Fruit fly (Drosophila melanogaster): ENCODE measurements around the gene CG14937.

CG14937 gene

DNA sequence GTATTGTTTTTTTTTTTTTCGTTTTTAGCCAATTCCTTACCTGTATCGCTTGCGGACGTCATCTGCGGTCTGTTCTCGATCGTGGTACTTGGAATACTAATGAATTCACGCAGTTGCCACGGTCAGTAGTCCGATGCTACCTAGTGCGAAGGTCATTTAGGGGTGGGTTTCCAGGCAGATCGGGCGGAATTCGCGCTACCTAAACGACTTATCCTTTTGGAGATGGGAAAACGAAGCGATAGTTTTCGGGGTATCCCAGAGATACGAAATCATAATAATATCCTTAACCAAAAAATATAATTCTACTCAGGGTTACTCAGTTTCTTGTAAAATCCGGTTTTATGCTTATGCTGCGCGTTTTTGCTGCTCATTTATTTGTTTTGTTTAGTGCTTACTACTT, at the start of gene CG14937:
Gene CG14937, minus strand, starts transcription at position 101 of the 400 bp plus-strand sequence.
- TF ChIP-seq CG8478 (optimal IDR thresholded peaks at IDR 0.05) (no peak), CTCF (optimal IDR thresholded peaks at IDR 0.05) (no peak)

DNA sequence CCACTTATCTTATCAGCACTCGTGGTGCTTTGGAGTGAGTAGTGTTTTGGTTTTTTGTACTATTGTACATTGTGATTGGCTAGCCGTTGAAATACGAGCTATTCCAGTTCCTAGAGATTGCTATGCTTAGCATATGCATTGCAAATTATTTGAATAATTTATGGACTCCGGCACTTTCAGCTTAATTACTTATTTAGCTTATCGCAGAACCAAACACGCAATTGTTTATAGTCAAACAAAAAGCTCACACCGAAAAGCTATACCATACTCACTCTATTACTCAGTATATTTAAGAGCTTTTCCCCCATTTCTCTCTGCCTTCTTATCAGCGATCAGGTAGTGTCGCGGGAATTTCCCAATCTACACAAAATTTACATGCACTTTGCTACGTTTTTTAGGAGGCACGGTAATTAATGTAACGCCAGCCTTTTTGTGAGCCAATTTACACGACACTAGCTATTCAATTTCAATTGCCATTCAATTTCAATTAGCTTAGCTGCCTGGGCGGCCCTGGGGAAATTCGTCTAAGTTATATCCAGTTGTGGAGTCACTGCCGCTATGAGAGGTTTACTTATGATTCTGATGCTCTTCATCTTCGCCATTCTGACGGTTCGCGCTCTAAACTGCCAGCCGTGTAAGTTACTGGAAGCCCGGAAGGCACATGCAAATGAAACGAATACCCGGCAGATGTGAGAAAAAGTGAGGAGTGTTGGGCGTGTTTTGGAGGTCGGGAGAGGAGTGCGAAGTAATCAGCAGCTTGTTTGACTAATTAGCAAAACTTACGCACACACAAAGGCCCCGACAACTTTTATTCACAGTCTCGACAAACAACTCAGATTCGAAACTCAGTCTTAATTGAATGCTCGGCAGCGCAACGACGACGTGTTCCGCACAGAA, 48.7 kb upstream of the CG14937 start, which contains the start of the genes CG44008, CG14933, CG46426 and CG42486:
Gene CG44008, minus strand, starts transcription at position 155 of the 897 bp plus-strand sequence.
Gene CG14933, plus strand, starts transcription at position 538 of the 897 bp plus-strand sequence.
Gene CG46426, plus strand, starts transcription at position 538 of the 897 bp plus-strand sequence.
Gene CG42486, plus strand, starts transcription at position 847 of the 897 bp plus-strand sequence.
- TF ChIP-seq CG8478 (optimal IDR thresholded peaks at IDR 0.05) = no peak
- no peak for TF ChIP-seq CTCF (optimal IDR thresholded peaks at IDR 0.05)

DNA sequence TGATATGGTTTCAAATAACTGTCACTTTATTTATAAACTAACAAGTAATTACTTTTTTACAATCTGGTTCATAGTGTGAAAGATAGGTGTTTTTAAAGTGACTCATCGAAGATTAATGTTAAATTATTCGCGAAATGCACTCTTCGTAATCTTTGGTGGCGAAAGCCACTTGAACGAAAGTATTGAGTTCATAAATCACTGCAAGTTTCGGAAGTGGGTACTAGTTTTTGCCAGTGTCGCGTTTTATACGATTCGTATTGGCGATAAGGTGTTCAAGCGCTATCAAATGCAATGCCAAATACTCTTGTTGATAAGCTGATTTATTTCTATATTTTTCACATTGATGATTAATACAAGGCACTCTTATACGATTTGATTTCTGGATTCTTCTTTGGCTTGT, 47.7 kb upstream of the CG14937 start:
- TF ChIP-seq CTCF (optimal IDR thresholded peaks at IDR 0.05) (no peak), CG8478 (optimal IDR thresholded peaks at IDR 0.05) (no peak)

DNA sequence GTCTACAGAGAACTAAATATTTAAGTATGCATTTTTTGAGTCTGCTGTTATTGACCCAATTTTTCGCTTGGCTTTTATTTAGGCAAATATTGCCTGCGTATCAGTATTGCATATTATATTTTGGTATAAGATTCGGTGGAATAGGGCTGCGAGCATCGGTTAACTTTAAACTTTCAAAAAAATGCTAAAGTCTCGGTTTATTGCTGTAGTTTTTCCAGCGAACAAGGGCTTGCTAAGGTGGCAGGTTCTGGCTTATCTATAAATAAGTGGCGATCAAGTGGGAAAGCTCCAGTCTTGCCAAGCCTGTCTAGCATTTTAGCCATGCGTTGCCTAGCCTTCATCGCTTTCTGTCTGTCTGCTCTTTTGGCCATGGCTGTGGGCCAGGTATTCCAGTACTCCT, 46.5 kb upstream of the CG14937 start, which contains the start of gene CG31704:
Gene CG31704, plus strand, starts transcription at position 301 of the 400 bp plus-strand sequence.
- TF ChIP-seq CG8478 (optimal IDR thresholded peaks at IDR 0.05) = no peak
- no peak for TF ChIP-seq CTCF (optimal IDR thresholded peaks at IDR 0.05)

DNA sequence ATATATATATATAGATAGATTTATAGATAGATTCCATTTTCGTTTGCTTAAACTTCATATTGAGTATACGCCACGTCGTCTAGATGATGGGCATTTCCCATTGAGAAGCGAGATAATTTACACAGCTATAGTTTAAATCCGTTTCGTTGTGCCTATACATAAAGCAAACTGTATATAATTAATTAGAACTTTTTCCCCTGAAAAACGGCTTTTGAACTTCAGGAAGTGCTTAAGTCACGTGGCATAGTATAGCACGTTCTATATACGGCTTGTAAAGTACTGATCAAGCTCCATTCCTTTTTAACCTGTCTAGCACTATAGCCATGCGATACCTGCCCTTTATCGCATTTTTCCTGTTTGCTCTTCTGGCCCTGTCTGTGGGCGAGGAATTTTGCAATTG, 45.7 kb upstream of the CG14937 start, which contains the start of gene Sfp33A3:
Gene Sfp33A3, plus strand, starts transcription at position 301 of the 400 bp plus-strand sequence.
- no peak for TF ChIP-seq CTCF (optimal IDR thresholded peaks at IDR 0.05)
- TF ChIP-seq CG8478 (optimal IDR thresholded peaks at IDR 0.05) = no peak

DNA sequence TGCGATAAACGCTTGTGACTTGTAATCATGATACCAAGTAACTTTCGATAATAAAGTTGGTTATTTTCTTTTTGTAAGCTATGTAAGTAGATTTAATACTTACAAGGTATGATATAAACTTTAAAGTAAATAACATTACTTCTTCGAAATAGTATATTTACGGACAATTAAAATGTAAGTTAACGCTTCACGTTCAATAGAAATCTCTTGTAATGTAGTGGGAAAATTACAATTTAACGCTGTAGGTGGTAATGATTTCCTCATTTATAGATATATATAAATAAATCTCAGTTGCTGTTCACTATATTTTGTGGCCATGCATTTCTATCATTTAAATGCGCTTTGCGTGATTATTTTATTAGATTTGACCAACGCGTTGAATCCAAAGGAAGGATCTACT, 43.5 kb upstream of the CG14937 start, which contains the start of gene Sfp33A2:
Gene Sfp33A2, plus strand, starts transcription at position 301 of the 400 bp plus-strand sequence.
- TF ChIP-seq CG8478 (optimal IDR thresholded peaks at IDR 0.05) = no peak
- no peak for TF ChIP-seq CTCF (optimal IDR thresholded peaks at IDR 0.05)

DNA sequence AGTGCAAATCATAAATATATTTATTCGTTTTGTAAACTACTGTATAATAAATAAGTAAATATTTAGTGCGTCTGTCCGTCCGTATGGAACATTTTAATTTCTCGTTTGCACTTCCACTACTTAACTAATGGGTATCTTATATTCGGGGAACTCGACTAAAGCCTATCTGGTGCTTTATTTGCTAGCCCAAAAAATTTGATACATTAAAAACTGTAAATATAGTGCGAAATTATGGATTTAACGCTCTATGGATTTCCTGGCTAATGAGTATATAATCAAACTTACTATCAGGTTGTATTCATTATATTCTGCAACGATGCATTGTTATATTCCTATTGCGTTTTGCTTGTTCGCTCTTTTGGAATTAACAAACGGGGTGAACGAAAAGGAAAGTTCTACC, 43.1 kb upstream of the CG14937 start, which contains the start of gene Sfp33A4:
Gene Sfp33A4, plus strand, starts transcription at position 301 of the 400 bp plus-strand sequence.
- TF ChIP-seq CG8478 (optimal IDR thresholded peaks at IDR 0.05) = no peak
- no peak for TF ChIP-seq CTCF (optimal IDR thresholded peaks at IDR 0.05)

DNA sequence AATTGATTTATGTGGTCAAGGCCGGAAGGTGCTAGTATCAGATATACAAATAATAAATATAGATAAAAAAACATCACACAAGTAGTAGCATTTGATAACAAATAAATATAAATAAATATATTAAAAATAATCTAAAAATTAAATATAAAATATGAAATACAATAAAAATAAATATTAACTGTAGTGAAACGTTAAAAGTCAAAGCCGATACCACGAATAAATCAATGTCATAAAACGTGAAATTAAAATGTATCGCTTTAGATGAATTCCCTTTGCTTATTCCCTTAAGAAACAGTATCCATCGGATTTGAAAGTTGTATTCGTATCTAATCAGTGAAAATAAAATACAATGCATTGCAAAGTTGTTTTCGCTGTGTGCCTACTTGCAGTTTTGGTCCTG, 40.4 kb upstream of the CG14937 start, which contains the start of gene CG45012:
Gene CG45012, plus strand, starts transcription at position 301 of the 400 bp plus-strand sequence.
- TF ChIP-seq CG8478 (optimal IDR thresholded peaks at IDR 0.05) (no peak), CTCF (optimal IDR thresholded peaks at IDR 0.05) (no peak)

DNA sequence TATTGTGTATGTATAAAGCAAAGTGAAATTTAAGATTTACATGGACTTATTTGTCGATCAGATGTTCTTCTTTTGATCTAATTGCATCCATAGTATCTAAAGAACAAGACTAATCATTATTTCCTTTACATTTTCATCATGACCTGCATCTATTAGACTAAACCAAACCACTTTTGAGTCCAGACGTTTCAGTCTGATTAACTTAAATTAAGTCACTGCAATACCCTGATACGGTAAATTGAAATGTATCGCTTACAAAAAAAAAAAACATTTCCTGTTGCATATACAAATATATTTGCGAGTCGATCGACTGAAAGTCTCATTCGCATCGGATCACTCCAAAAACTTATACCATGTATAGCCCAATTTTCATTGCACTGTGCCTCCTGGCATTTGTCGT, 39.9 kb upstream of the CG14937 start, which contains the start of gene CG45011:
Gene CG45011, plus strand, starts transcription at position 301 of the 400 bp plus-strand sequence.
- TF ChIP-seq CTCF (optimal IDR thresholded peaks at IDR 0.05) = no peak
- TF ChIP-seq CG8478 (optimal IDR thresholded peaks at IDR 0.05) = no peak

DNA sequence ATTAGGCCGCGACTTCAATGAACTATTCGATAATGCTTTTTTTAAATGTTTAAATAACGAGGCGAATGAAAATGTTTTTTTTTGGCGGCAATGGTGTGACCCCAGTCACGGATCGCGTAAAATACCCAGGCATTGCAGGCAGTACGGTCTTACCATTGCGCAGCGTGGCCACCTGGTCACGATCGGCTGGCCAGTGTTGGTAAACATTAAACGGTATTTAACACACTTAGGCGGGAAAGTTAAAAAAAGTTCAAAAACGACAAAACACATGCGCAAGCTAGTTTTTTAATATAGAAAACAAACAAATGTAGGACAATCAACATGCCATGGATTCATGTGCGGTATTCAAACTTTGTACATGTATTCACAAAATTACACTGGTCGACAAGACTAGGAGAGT, 35.4 kb upstream of the CG14937 start, which contains the start of gene esc:
Gene esc, minus strand, starts transcription at position 129 of the 400 bp plus-strand sequence.
- TF ChIP-seq CG8478 (optimal IDR thresholded peaks at IDR 0.05) (no peak), CTCF (optimal IDR thresholded peaks at IDR 0.05) (peak; percentile 9 to 34)

DNA sequence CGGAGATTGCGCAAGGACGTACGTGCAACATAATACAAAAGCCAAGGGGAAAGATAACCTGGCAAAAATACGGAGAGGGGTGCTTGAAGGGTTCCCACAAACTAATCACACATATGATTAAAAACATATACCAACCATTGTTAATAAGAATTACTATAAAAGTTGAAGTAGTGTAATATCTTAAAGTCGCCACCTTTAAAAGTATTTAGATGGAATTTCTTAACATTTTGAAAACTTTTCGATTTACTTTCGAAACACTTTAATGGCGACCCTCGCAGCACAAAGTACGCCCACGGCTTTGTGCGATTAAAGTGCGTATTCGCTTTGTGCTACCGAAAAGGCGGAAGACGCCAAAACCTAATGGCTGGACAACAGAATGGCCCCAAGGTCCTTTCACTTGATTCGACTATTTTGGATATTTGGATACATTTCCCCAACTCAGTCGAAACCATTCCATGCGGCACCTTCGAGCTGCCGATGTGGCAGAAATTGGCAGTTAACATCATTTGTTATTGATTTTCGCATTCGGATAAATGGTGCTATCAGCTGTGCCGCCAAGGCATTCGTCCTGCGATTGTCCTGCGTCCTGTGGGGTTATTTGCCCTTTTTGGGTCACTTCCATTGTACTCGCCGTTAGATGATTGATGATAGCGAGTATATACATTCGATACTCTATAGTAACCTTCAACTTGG, 29.7 kb upstream of the CG14937 start:
- TF ChIP-seq CG8478 (optimal IDR thresholded peaks at IDR 0.05) (no peak), CTCF (optimal IDR thresholded peaks at IDR 0.05) (no peak)

DNA sequence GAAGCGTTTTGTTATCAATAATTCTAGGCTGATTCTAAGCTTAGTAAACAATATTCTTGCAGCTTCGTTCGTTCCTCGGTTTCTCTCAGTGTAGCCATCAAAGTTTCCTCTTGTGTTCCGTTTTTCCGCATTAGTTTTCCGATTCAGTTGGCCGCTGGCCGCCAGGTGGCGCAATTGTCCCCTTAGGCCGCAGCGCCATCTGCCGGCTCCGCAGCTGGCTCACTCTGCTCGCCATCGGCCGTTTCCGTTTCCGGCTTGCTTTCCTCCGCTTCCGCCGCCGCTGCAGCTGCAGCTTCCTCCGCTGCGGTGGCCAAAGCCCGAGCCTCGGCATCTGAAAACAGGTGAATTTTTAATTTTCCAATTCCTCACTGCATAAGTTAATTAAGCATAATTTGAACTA, 22.5 kb upstream of the CG14937 start:
- TF ChIP-seq CTCF (optimal IDR thresholded peaks at IDR 0.05) (peak; percentile 92 to 96), CG8478 (optimal IDR thresholded peaks at IDR 0.05) (no peak)

DNA sequence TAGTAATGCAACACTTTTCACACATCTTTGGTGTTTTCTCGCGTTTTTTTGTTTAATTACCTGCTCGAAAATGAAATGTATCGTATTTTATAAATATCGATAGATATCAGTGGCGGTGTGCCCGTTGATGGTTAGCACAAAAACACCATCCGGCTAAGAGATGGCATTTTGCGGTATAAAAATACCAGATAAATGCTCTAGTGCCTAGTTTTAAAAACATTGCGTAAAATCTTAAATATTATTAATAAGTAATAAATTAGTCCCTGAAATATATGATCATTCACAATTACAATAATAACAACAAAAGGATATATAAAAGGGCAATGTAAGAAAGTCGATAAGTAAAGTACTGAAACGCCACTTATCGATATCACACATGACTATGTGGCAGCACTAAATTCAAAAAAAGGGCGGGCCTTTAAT, 19.8 kb upstream of the CG14937 start, which contains the start of gene CycY:
Gene CycY, minus strand, starts transcription at position 116 of the 423 bp plus-strand sequence.
- TF ChIP-seq CTCF (optimal IDR thresholded peaks at IDR 0.05) = no peak
- TF ChIP-seq CG8478 (optimal IDR thresholded peaks at IDR 0.05) = no peak

DNA sequence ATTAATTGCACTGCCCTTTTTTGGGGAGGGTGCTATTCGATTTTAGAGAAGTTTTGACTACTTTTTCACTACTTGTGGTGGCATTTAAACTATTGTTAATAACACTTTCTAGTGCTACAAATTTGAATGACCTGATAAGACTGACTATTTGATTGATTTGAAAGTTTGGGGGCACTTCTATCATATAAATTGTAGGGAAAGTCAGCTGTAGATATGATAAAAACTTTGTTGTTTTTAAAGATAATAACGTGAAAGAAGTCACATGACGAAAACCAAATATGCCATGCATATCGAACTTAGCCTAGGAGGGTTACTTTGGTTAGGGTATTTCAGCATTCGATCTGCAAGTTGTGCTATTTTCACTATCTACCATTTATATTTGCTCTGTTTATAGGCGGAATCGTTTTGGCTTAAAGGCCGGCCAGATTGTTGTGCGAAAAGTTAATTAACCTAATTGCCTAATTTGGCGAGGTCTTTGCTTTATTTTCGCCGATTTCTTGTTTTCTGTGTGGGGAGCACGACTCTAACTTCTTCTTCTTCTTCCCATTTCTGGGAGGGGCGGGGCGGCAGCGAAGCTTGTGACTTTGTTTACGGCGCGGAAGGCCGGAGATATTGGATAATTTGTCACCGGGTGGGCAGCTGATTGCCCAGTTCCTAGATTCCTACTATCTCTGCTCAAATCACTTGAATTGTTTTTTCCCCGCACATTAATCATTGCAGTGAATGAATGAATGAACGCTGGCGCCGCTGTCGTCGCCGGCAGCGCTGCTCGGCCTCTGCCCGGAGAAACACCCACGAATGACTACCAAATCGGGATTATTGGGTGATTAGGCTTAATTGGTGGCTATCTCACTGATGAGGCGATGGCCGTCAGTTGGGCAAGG, 19.1 kb upstream of the CG14937 start:
- TF ChIP-seq CTCF (optimal IDR thresholded peaks at IDR 0.05) (no peak), CG8478 (optimal IDR thresholded peaks at IDR 0.05) (no peak)
